Worm (Caenorhabditis elegans): ENCODE measurements around the gene osm-5.

DNA sequence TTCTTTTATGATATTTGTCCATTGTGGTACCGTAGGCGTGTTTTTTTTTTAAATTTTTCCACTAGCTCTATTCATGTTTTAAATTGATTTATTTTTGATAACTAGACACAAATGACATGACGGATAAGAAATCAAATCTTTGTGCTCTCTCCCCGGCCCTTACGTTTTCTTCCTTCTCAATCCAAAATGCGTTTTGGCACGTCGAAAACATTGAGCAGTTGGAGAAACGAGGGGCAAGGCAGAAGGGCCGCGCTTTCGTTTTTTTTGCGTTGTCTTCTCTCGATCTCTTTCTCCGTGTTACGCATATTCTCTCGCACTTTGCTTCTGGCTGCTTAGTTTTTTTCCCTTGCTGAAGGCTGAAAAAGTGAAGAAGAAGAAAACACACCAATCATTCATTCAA lies 45.0 kb upstream of the osm-5 start:
- TF ChIP-seq W03F9.2 (tag; optimal IDR thresholded peaks at IDR 0.05): no peak
- no peak for TF ChIP-seq him-1 (tag; optimal IDR thresholded peaks at IDR 0.05)
- no peak for TF ChIP-seq dao-5 (tag; optimal IDR thresholded peaks at IDR 0.05)
